Worm (Caenorhabditis elegans) whole organism, L3 larva: ENCODE data around the gene unc-76.
"Not testable (repeated sequence)": the region's sequence is repeated elsewhere in the genome, so short reads cannot be mapped to it uniquely, and the experiment has no call there.

Experiments
- R02D3.7 ChIP-seq: fragments of 150-350 bp; optimal IDR thresholded peaks from 2 replicates; lab custom pipeline; 2014; ENCODE audit warnings: missing biosample characterization, missing genetic modification characterization
- ceh-9 ChIP-seq: sonication (generic microtip); optimal IDR thresholded peaks from 2 replicates; lab custom pipeline; 2018; ENCODE audit warnings: missing biosample characterization, missing genetic modification characterization
- daf-12 ChIP-seq: fragments of 150-350 bp; optimal IDR thresholded peaks from 2 replicates; lab custom pipeline; 2014; ENCODE audit warnings: missing biosample characterization, missing genetic modification reagents, missing genetic modification characterization
- fkh-10 ChIP-seq: sonication (generic microtip); optimal IDR thresholded peaks from 2 replicates; lab custom pipeline; 2017; ENCODE audit warnings: missing biosample characterization, missing genetic modification reagents, missing genetic modification characterization
- fkh-2 ChIP-seq: fragments of 150-350 bp; optimal IDR thresholded peaks from 2 replicates; lab custom pipeline; 2014; ENCODE audit warnings: missing biosample characterization, missing genetic modification reagents, missing genetic modification characterization
- mml-1 ChIP-seq: fragments of 150-350 bp; sonication (generic microtip); optimal IDR thresholded peaks from 3 replicates; lab custom pipeline; 2014; ENCODE audit warnings: missing biosample characterization, missing genetic modification characterization
- nhr-12 ChIP-seq: fragments of 150-350 bp; optimal IDR thresholded peaks from 2 replicates; lab custom pipeline; 2014; ENCODE audit warnings: missing biosample characterization, missing genetic modification characterization
- skn-1 ChIP-seq: fragments of 150-350 bp; optimal IDR thresholded peaks from 2 replicates; lab custom pipeline; 2014; ENCODE audit warnings: missing biosample characterization, missing genetic modification characterization
- snpc-4 ChIP-seq: fragments of 150-350 bp; optimal IDR thresholded peaks from 2 replicates; lab custom pipeline; 2014; ENCODE audit warnings: missing biosample characterization, missing genetic modification characterization
- unc-39 ChIP-seq: sonication (generic microtip); optimal IDR thresholded peaks from 4 replicates; lab custom pipeline; 2017; ENCODE audit warnings: missing biosample characterization, missing genetic modification characterization
- zag-1 ChIP-seq: fragments of 150-350 bp; optimal IDR thresholded peaks from 2 replicates; lab custom pipeline; 2014; ENCODE audit warnings: missing biosample characterization, missing genetic modification characterization

The unc-76 gene

DNA sequence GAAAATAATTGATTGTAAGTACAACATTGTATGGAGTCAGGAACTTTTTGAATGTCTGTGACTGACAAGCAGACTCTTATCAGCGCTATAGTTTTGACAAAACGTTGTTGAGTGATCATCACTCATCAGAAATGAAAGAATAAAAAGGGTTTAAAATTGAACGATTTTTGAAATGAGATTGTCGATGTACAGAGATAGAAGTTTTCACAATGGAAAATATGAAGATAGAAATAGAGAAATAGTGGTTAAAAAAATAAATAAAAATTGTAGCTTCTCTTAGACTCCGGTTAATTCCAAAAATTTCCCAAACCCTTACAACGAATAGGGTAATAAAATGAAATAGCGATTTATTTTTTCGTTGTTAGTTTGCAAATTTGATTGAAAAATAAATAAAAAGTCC, 53.6 kb downstream of the unc-76 start, which contains the start of gene ugt-30:
ugt-30 (minus strand) TSS at position 101 of the 400 bp plus-strand sequence.
- TF ChIP-seq fkh-2 (tag; lab: Kevin White, UChicago); R02D3.7; snpc-4 (tag; lab: Kevin White, UChicago): not testable (repeated sequence)

DNA sequence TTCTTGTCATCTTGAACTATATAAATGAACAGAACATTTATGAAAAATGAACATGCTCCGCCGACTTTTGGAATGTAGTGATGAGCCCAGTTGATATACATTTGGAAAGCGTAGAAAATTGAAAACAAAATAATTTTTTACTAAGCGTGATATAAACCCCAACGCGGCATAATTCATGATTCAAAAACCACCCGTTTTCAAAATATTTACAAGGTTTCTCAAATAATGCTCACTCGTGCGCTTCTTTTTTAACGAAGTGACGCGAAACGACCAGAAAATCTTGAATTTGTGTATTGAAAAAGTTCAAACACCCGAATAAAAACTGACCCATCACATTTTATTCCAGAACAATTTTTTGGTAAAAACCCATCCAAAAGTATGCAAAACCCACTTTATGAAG, 55.9 kb downstream of the unc-76 start, which contains the start of gene srj-27:
srj-27 (minus strand) TSS at position 101 of the 400 bp plus-strand sequence.
- TF ChIP-seq unc-39: no peak
- TF ChIP-seq zag-1: no peak
- TF ChIP-seq nhr-12 (tag; lab: Kevin White, UChicago): no peak
- no peak for TF ChIP-seq fkh-10 (GFP tag; lab: Kevin White, UChicago)
- TF ChIP-seq mml-1: no peak
- TF ChIP-seq skn-1 (tag; lab: Kevin White, UChicago): no peak
- no peak for TF ChIP-seq daf-12 (tag; lab: Kevin White, UChicago)

DNA sequence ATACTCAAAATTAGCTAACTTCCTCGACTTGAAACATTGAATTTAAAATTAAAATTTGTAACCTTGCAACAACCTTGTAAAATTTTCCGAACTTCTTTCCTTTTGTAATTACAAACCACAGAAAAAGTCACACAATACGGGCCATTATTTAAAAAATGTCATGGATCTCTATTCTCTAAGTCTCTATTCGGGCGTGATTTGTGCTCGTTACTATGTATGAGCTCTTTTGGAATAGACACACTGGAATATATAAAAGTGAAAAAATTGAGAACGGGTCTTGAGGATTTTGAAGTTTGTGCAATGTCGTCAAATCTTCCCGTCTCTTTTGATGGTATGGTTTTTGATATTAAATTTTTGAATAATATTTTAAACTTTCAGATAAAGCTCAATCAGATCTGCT, 56.4 kb downstream of the unc-76 start, which contains the start of gene srr-7:
srr-7 (plus strand) TSS at position 301 of the 400 bp plus-strand sequence.
- TF ChIP-seq daf-12 (tag; lab: Kevin White, UChicago) (no peak), ceh-9 (no peak)
